Worm (Caenorhabditis elegans) whole organism, mixed stage, embryonic: ENCODE measurements around the gene C18G1.8.

Experiments used
- blmp-1 ChIP-seq: fragments of 150-350 bp; optimal IDR thresholded peaks from 2 replicates; lab custom pipeline; 2014; ENCODE audit warnings: missing biosample characterization, missing genetic modification characterization
- lin-13 ChIP-seq: fragments of 150-350 bp; optimal IDR thresholded peaks from 2 replicates; lab custom pipeline; 2014; ENCODE audit warnings: missing biosample characterization, missing genetic modification characterization
- nhr-2 ChIP-seq: fragments of 150-350 bp; optimal IDR thresholded peaks from 2 replicates; lab custom pipeline; 2014; ENCODE audit warnings: missing biosample characterization, missing genetic modification characterization
- pha-4 ChIP-seq: fragments of 150-350 bp; optimal IDR thresholded peaks from 2 replicates; lab custom pipeline; 2018; ENCODE audit warnings: missing biosample characterization, missing genetic modification reagents, missing genetic modification characterization
- sem-2 ChIP-seq: fragments of 200-800 bp; sonication (Bioruptor generic); optimal IDR thresholded peaks from 2 replicates; lab custom pipeline; 2018; ENCODE audit warnings: mild to moderate bottlenecking, missing genetic modification characterization, missing compliant biosample characterization
- snpc-4 ChIP-seq: fragments of 150-350 bp; optimal IDR thresholded peaks from 2 replicates; lab custom pipeline; 2014; ENCODE audit warnings: missing biosample characterization, missing genetic modification characterization
- unc-120 ChIP-seq: sonication (generic microtip); optimal IDR thresholded peaks from 2 replicates; lab custom pipeline; 2017; ENCODE audit warnings: missing genetic modification characterization, missing compliant biosample characterization; ENCODE audit not compliant: poor library complexity, severe bottlenecking

ce11 chrV:4719965-4720364 is 46.4 kb downstream of the C18G1.8 start, which contains the start of gene prx-6:
- TF ChIP-seq snpc-4 (tag; lab: Kevin White, UChicago) (no peak), lin-13 (tag; lab: Kevin White, UChicago) (no peak), sem-2 (GFP tag; lab: Kevin White, UChicago) (no peak), pha-4 (tag; lab: Kevin White, UChicago) (no peak), blmp-1 (tag; lab: Kevin White, UChicago) (no peak), nhr-2 (tag; lab: Kevin White, UChicago) (no peak), unc-120 (no peak)
